Worm (Caenorhabditis elegans): Measurements from ENCODE around the gene fbxa-18.

DNA sequence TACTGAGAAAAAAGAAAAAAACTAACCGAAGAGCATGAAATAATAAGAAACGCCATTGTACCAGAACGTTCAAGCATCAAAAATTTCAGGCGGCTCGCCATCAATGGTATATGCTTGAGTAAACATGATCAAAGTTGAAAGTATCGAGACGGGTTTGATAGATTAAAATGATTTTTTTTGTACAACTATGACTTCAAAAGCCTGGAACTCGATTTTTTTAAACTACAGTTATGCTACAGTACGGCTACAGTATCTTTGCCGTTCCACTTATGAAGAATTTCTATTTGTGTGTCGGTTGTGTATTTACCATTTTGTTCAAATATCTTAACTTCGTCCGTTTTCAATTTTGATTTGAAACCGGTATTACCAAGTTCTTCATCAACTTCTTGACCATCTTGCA, 12.6 kb downstream of the fbxa-18 start, which contains the start of gene str-97:
- no peak for TF ChIP-seq hnd-1 (tag; optimal IDR thresholded peaks at IDR 0.05)
- no peak for TF ChIP-seq aly-1 (tag; optimal IDR thresholded peaks at IDR 0.05)
- no peak for TF ChIP-seq ceh-36 (tag; optimal IDR thresholded peaks at IDR 0.05)
- no peak for TF ChIP-seq flt-1 (GFP tag; IDR thresholded peaks at IDR 0.05)
- TF ChIP-seq hmbx-1 (tag; optimal IDR thresholded peaks at IDR 0.05) = no peak
- TF ChIP-seq ama-1 (optimal IDR thresholded peaks at IDR 0.05) = no peak
- TF ChIP-seq tbx-11 (GFP tag; IDR thresholded peaks at IDR 0.05) = no peak
- TF ChIP-seq tbx-37 (GFP tag; conservative IDR thresholded peaks at IDR 0.05) = no peak
- no peak for TF ChIP-seq sea-1 (GFP tag; conservative IDR thresholded peaks at IDR 0.05)
- no peak for TF ChIP-seq scrt-1 (GFP tag; IDR thresholded peaks at IDR 0.05)
- no peak for TF ChIP-seq tra-4 (tag; optimal IDR thresholded peaks at IDR 0.05)
- no peak for TF ChIP-seq F13C5.2 (tag; optimal IDR thresholded peaks at IDR 0.05)
- no peak for TF ChIP-seq ets-7 (tag; optimal IDR thresholded peaks at IDR 0.05)

Data from whole organism, early embryonic.